Worm (Caenorhabditis elegans): ENCODE results near the gene clec-221.

DNA sequence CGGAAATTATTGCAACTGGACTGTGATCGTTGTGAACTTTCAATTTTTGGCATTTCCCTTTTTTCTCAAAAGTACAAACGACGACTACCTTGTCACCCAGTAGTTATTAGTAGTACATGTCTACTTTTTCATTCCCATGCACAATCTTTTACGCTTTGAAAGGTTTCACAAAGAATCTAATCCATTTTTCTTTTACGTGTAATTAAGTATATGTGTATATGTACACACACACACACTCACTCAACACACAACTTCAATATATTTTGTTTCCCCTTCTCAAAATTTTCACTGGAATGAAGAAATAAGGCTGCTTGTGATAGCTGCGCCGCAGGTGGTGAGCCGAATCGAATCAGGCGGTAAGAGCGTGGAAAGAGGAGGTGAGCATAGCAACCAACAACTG is 29.5 kb downstream of the clec-221 start, which contains the start of gene F58B4.6:
- TF ChIP-seq unc-62 (GFP tag; optimal IDR thresholded peaks at IDR 0.05) (no peak), hlh-17 (GFP tag; optimal IDR thresholded peaks at IDR 0.05; ENCODE audit: borderline replicate concordance) (no peak), mep-1 (tag; optimal IDR thresholded peaks at IDR 0.05) (no peak), ztf-4 (tag; optimal IDR thresholded peaks at IDR 0.05) (no peak), dpl-1 (GFP tag; optimal IDR thresholded peaks at IDR 0.05) (no peak), ceh-82 (tag; optimal IDR thresholded peaks at IDR 0.05) (no peak)

All from whole organism, L1 larva.